Worm (Caenorhabditis elegans) whole organism, young adult: Measurements from ENCODE around the gene F22D3.4.
A peak's percentile ranks its signal among the peaks of the same experiment; 100 is the strongest.

Experiments
- B0019.2 ChIP-seq: fragments of 200-800 bp; sonication (Bioruptor generic); conservative IDR thresholded peaks from 2 replicates; pipeline ENCODE4 v1.3.6; 2022; ENCODE audit warnings: missing genetic modification reagents, missing genetic modification characterization, missing compliant biosample characterization
- B0035.1 ChIP-seq: sonication (generic microtip); optimal IDR thresholded peaks from 2 replicates; lab custom pipeline; 2016; ENCODE audit warnings: missing genetic modification characterization, mild to moderate bottlenecking, missing compliant biosample characterization, missing genotype, missing genetic modification reagents
- D2030.7 ChIP-seq: fragments of 200-800 bp; sonication (Bioruptor generic); IDR thresholded peaks from 2 replicates; pipeline ENCODE4 v1.3.6; 2022; ENCODE audit warnings: missing genetic modification reagents, missing genetic modification characterization, missing compliant biosample characterization
- F22D6.2 ChIP-seq: sonication (generic microtip); optimal IDR thresholded peaks from 2 replicates; lab custom pipeline; 2016; ENCODE audit warnings: mild to moderate bottlenecking, missing genetic modification characterization, missing compliant biosample characterization
- F49E8.2 ChIP-seq: sonication (generic microtip); optimal IDR thresholded peaks from 3 replicates; lab custom pipeline; 2017; ENCODE audit warnings: missing genetic modification characterization, mild to moderate bottlenecking, missing compliant biosample characterization, antibody characterized with exemption, moderate library complexity; ENCODE audit not compliant: insufficient read depth
- F55B11.4 ChIP-seq: sonication (generic microtip); optimal IDR thresholded peaks from 2 replicates; lab custom pipeline; 2016; ENCODE audit warnings: missing compliant biosample characterization, missing genetic modification characterization, borderline replicate concordance; ENCODE audit not compliant: insufficient read depth
- K11D2.4 ChIP-seq: fragments of 200-800 bp; sonication (Bioruptor generic); IDR thresholded peaks from 2 replicates; pipeline ENCODE4 v1.3.6; 2022; ENCODE audit warnings: missing genetic modification reagents, missing genetic modification characterization, missing compliant biosample characterization
- T07F8.4 ChIP-seq: sonication (generic microtip); optimal IDR thresholded peaks from 2 replicates; lab custom pipeline; 2016; ENCODE audit warnings: mild to moderate bottlenecking, missing genetic modification characterization, moderate library complexity, missing compliant biosample characterization
- Y53G8AR.9 ChIP-seq: fragments of 200-800 bp; sonication (Bioruptor generic); conservative IDR thresholded peaks from 2 replicates; pipeline ENCODE4 v1.3.6; 2022; ENCODE audit warnings: missing genetic modification reagents, missing genetic modification characterization, missing compliant biosample characterization
- ZK185.1 ChIP-seq: sonication (generic microtip); optimal IDR thresholded peaks from 2 replicates; lab custom pipeline; 2016; ENCODE audit warnings: mild to moderate bottlenecking, missing genetic modification characterization, missing compliant biosample characterization; ENCODE audit not compliant: poor library complexity, severe bottlenecking
- akir-1 ChIP-seq: fragments of 200-800 bp; sonication (Bioruptor generic); optimal IDR thresholded peaks from 2 replicates; lab custom pipeline; 2018; ENCODE audit warnings: mild to moderate bottlenecking, missing genetic modification characterization, moderate library complexity, missing compliant biosample characterization
- athp-1 ChIP-seq: sonication (generic microtip); optimal IDR thresholded peaks from 2 replicates; lab custom pipeline; 2017; ENCODE audit warnings: mild to moderate bottlenecking, missing genetic modification characterization, missing compliant biosample characterization
- attf-6 ChIP-seq: fragments of 200-800 bp; sonication (Bioruptor generic); IDR thresholded peaks from 2 replicates; pipeline ENCODE4 v1.3.6; 2022; ENCODE audit warnings: missing genetic modification reagents, missing genetic modification characterization, missing compliant biosample characterization
- bed-1 ChIP-seq: fragments of 200-800 bp; sonication (Bioruptor generic); IDR thresholded peaks from 2 replicates; pipeline ENCODE4 v1.3.6; 2022; ENCODE audit warnings: missing genetic modification reagents, missing genetic modification characterization, missing compliant biosample characterization
- cebp-2 ChIP-seq: fragments of 200-800 bp; sonication (Bioruptor generic); IDR thresholded peaks from 2 replicates; pipeline ENCODE4 v1.3.6; 2022; ENCODE audit warnings: missing genetic modification characterization, missing compliant biosample characterization
- ceh-79 ChIP-seq: sonication (generic microtip); optimal IDR thresholded peaks from 2 replicates; lab custom pipeline; 2017; ENCODE audit warnings: mild to moderate bottlenecking, missing genetic modification characterization, missing compliant biosample characterization
- die-1 ChIP-seq: sonication (generic microtip); optimal IDR thresholded peaks from 2 replicates; lab custom pipeline; 2016; ENCODE audit warnings: missing genotype, mild to moderate bottlenecking, missing genetic modification characterization, missing compliant biosample characterization
- dpff-1 ChIP-seq: sonication (generic microtip); optimal IDR thresholded peaks from 2 replicates; lab custom pipeline; 2017; ENCODE audit warnings: mild to moderate bottlenecking, missing genetic modification characterization, missing compliant biosample characterization
- dpl-1 ChIP-seq: fragments of 150-350 bp; optimal IDR thresholded peaks from 2 replicates; lab custom pipeline; 2014; ENCODE audit warnings: missing biosample characterization, missing genetic modification reagents, missing genetic modification characterization
- gei-17 ChIP-seq: fragments of 200-800 bp; sonication (Bioruptor generic); optimal IDR thresholded peaks from 2 replicates; lab custom pipeline; 2018; ENCODE audit warnings: mild to moderate bottlenecking, missing genetic modification characterization, missing compliant biosample characterization
- hlh-12 ChIP-seq: sonication (generic microtip); optimal IDR thresholded peaks from 2 replicates; lab custom pipeline; 2016; ENCODE audit warnings: missing genetic modification characterization, missing compliant biosample characterization
- hmg-20 ChIP-seq: fragments of 200-800 bp; sonication (Bioruptor generic); IDR thresholded peaks from 2 replicates; pipeline ENCODE4 v1.3.6; 2022; ENCODE audit warnings: missing genetic modification reagents, missing genetic modification characterization, missing compliant biosample characterization
- hsf-1 ChIP-seq: fragments of 200-800 bp; sonication (Bioruptor generic); IDR thresholded peaks from 2 replicates; pipeline ENCODE4 v1.3.6; 2022; ENCODE audit warnings: missing genetic modification reagents, missing genetic modification characterization, missing compliant biosample characterization
- let-526 ChIP-seq: fragments of 200-800 bp; sonication (Bioruptor generic); IDR thresholded peaks from 2 replicates; pipeline ENCODE4 v1.3.6; 2022; ENCODE audit warnings: missing genetic modification reagents, missing genetic modification characterization, missing compliant biosample characterization
- lin-54 ChIP-seq: fragments of 200-800 bp; sonication (Bioruptor generic); optimal IDR thresholded peaks from 2 replicates; lab custom pipeline; 2018; ENCODE audit warnings: mild to moderate bottlenecking, missing genetic modification characterization, missing compliant biosample characterization
- madf-3 ChIP-seq: fragments of 200-800 bp; sonication (Bioruptor generic); IDR thresholded peaks from 2 replicates; pipeline ENCODE4 v1.3.6; 2022; ENCODE audit warnings: missing genetic modification reagents, missing genetic modification characterization, missing compliant biosample characterization
- mel-28 ChIP-seq: sonication (generic microtip); optimal IDR thresholded peaks from 2 replicates; lab custom pipeline; 2016; ENCODE audit warnings: borderline replicate concordance, mild to moderate bottlenecking, missing genetic modification characterization, missing compliant biosample characterization
- mes-4 ChIP-seq: sonication (generic microtip); optimal IDR thresholded peaks from 2 replicates; lab custom pipeline; 2016; ENCODE audit warnings: missing genotype, missing genetic modification characterization, missing compliant biosample characterization
- mxl-1 ChIP-seq: sonication (generic microtip); optimal IDR thresholded peaks from 2 replicates; lab custom pipeline; 2016; ENCODE audit warnings: missing genetic modification characterization, missing compliant biosample characterization
- nhr-27 ChIP-seq: fragments of 200-800 bp; sonication (Bioruptor generic); optimal IDR thresholded peaks from 2 replicates; lab custom pipeline; 2018; ENCODE audit warnings: mild to moderate bottlenecking, missing genetic modification characterization, moderate library complexity, missing compliant biosample characterization
- nhr-80 ChIP-seq: sonication (generic microtip); optimal IDR thresholded peaks from 2 replicates; lab custom pipeline; 2016; ENCODE audit warnings: missing genetic modification characterization, missing compliant biosample characterization
- pha-4 ChIP-seq: fragments of 150-350 bp; sonication (generic microtip); optimal IDR thresholded peaks from 2 replicates; lab custom pipeline; 2014; ENCODE audit warnings: missing biosample characterization, missing genetic modification reagents, missing genetic modification characterization
- repo-1 ChIP-seq: sonication (generic microtip); optimal IDR thresholded peaks from 2 replicates; lab custom pipeline; 2017; ENCODE audit warnings: mild to moderate bottlenecking, missing genetic modification characterization, missing compliant biosample characterization
- rpc-1 ChIP-seq, 2 experiments: fragments of 150-350 bp in 1 of 2; sonication (generic microtip) in 1 of 2; optimal IDR thresholded peaks; 2 replicates each; lab custom pipeline; 2014 to 2018; ENCODE audit warnings: missing biosample characterization in 1 of 2, missing genetic modification characterization in 1 of 2, missing genetic modification reagents in 1 of 2, missing genotype in 1 of 2
- sdz-38 ChIP-seq: sonication (generic microtip); optimal IDR thresholded peaks from 2 replicates; lab custom pipeline; 2016; ENCODE audit warnings: missing genotype, missing genetic modification characterization, missing compliant biosample characterization
- snpc-1.1 ChIP-seq: sonication (generic microtip); optimal IDR thresholded peaks from 2 replicates; lab custom pipeline; 2017; ENCODE audit warnings: missing genetic modification characterization, mild to moderate bottlenecking, missing compliant biosample characterization, antibody characterized with exemption, moderate library complexity, missing genotype, missing genetic modification reagents; ENCODE audit not compliant: insufficient read depth
- snpc-1.3 ChIP-seq: sonication (generic microtip); optimal IDR thresholded peaks from 2 replicates; lab custom pipeline; 2017; ENCODE audit warnings: missing genetic modification characterization, mild to moderate bottlenecking, missing compliant biosample characterization, antibody characterized with exemption, moderate library complexity, missing genotype, missing genetic modification reagents; ENCODE audit not compliant: insufficient read depth
- snpc-3.4 ChIP-seq: sonication (generic microtip); optimal IDR thresholded peaks from 2 replicates; lab custom pipeline; 2017; ENCODE audit warnings: missing genetic modification characterization, mild to moderate bottlenecking, missing compliant biosample characterization, antibody characterized with exemption, moderate library complexity, missing genotype, missing genetic modification reagents
- somi-1 ChIP-seq: fragments of 200-800 bp; sonication (Bioruptor generic); optimal IDR thresholded peaks from 2 replicates; lab custom pipeline; 2018; ENCODE audit warnings: mild to moderate bottlenecking, missing genetic modification characterization, missing compliant biosample characterization
- tbx-9 ChIP-seq: sonication (generic microtip); optimal IDR thresholded peaks from 2 replicates; lab custom pipeline; 2016; ENCODE audit warnings: borderline replicate concordance, missing genetic modification characterization, inconsistent platforms, missing compliant biosample characterization
- unc-62 ChIP-seq: fragments of 150-350 bp; optimal IDR thresholded peaks from 2 replicates; lab custom pipeline; 2014; ENCODE audit warnings: missing biosample characterization, missing genetic modification reagents, missing genetic modification characterization
- ztf-18 ChIP-seq: sonication (generic microtip); optimal IDR thresholded peaks from 2 replicates; lab custom pipeline; 2016; ENCODE audit warnings: missing genotype, mild to moderate bottlenecking, missing genetic modification characterization, missing compliant biosample characterization

F22D3.4 gene

DNA sequence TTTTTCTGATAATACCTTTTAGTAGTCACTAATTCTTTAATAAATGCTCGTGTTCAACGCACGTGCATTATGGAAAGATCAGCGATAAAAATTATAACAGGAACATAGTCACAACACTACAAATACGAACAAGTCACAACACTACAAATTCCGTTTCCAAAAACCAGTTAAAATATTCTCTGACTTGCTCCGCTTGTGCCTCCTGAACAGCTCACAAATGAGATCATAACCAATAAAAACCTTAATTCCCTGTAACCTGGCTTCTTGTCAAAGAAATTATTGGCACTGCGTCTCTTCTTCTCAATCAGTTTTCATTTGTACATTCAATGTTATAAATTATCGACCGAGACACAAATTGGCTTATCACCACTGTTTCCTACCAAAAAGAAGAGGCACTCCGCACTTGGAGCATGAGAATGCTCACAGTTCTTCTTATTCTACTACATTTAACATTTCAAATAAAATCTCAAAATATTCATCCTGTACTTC, 8.0 kb downstream of the F22D3.4 start, which contains the start of gene B0252.1:
TSS of gene B0252.1 (plus strand) at position 318 of the 489 bp plus-strand sequence.
- TF ChIP-seq hsf-1 (no peak), nhr-80 (peak; percentile 77)

DNA sequence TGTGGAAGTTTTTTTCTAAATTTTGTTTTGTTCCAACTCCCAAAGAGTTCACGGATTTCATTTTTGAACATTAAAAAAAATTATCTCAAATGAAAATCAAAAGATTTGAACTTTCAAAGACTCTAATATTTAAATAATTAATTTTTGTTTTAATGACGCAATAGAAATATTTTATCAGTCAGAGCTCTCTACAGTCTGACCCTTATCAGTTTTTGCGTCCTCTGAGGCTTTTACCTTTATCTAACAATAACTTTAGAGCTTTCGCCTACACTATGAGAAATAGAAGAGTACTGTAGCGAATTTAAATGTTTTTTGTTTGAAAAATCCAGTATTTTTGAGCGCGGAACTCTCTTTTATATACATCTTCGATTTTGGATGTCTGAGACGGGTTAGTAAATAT, 8.5 kb downstream of the F22D3.4 start, which contains the start of gene B0252.5:
TSS of gene B0252.5 (minus strand) at position 17 of the 400 bp plus-strand sequence.
- TF ChIP-seq snpc-3.4 (tag; lab: Kevin White, UChicago) (no peak), F22D6.2 (tag; lab: Kevin White, UChicago) (no peak), K11D2.4 (GFP tag; lab: Robert Waterston, UW) (no peak), pha-4 (no peak), Y53G8AR.9 (GFP tag; lab: Robert Waterston, UW) (no peak), dpff-1 (tag; lab: Kevin White, UChicago) (no peak), somi-1 (GFP tag; lab: Kevin White, UChicago) (no peak), madf-3 (GFP tag; lab: Robert Waterston, UW) (no peak), cebp-2 (GFP tag; lab: Robert Waterston, UW) (no peak), unc-62 (no peak), mxl-1 (no peak), snpc-1.1 (tag; lab: Kevin White, UChicago) (no peak), dpl-1 (GFP tag; lab: Kevin White, UChicago) (no peak), rpc-1 (optimal IDR thresholded peaks at IDR 0.05; lab: Kevin White, UChicago) (no peak), rpc-1 (tag; optimal IDR thresholded peaks at IDR 0.05; lab: Kevin White, UChicago) (no peak), ZK185.1 (tag; lab: Kevin White, UChicago) (no peak), nhr-27 (tag; lab: Kevin White, UChicago) (no peak), snpc-1.3 (no peak), sdz-38 (no peak), ceh-79 (tag; lab: Kevin White, UChicago) (no peak), mel-28 (no peak)

DNA sequence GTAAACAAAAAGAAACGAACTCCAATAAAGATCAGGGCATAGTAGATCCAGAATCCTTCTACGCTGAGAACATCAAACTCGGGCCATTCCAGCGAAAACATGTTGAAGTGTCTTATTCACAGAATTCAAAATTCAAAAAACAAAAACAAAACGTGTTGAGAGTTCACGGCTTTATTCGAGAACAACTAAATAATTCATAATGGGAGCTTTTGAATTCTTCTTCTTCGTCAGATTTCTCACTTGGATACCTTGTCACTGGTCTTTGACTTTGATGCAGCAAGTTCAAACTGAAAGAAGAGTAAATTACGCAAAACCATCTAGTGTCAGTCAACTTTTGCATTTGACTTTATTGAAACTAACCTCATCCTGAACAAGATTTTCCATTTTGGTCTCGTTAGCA, 9.7 kb downstream of the F22D3.4 start, which contains the start of gene B0252.11:
TSS of gene B0252.11 (minus strand) at position 101 of the 400 bp plus-strand sequence.
- no peak for TF ChIP-seq tbx-9
- TF ChIP-seq let-526: no peak
- TF ChIP-seq T07F8.4: no peak
- TF ChIP-seq hmg-20 (GFP tag; lab: Robert Waterston, UW): no peak
- TF ChIP-seq gei-17 (GFP tag; lab: Kevin White, UChicago): no peak
- no peak for TF ChIP-seq lin-54
- TF ChIP-seq hlh-12: no peak
- no peak for TF ChIP-seq die-1 (tag; lab: Kevin White, UChicago)
- TF ChIP-seq D2030.7 (GFP tag; lab: Robert Waterston, UW): no peak
- TF ChIP-seq cebp-2 (GFP tag; lab: Robert Waterston, UW): no peak
- TF ChIP-seq Y53G8AR.9 (GFP tag; lab: Robert Waterston, UW): no peak
- no peak for TF ChIP-seq ztf-18 (tag; lab: Kevin White, UChicago)

DNA sequence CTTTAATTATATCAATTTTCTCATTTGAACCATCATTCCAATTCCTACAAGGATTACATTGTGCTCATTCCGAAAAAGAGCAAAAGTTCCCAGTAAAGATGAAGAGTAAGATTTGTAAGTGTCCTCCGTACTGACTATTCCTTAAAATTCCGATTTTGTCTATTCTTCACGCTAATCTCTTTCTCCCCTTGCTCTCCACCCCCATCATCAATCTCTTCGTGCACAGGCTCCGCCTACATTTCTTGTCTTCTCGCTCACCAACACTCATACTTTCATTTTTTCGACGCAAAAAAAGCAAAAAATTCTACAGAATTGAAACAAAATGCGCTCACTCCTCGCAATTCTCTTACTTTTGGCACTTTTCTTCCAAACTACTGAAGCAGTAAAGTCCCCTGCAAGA, 11.5 kb downstream of the F22D3.4 start, which contains the start of gene B0252.8:
TSS of gene B0252.8 (plus strand) at position 292 of the 400 bp plus-strand sequence.
- TF ChIP-seq K11D2.4 (GFP tag; lab: Robert Waterston, UW): no peak
- no peak for TF ChIP-seq madf-3 (GFP tag; lab: Robert Waterston, UW)
- no peak for TF ChIP-seq repo-1 (tag; lab: Kevin White, UChicago)
- no peak for TF ChIP-seq mes-4 (tag; lab: Kevin White, UChicago)
- no peak for TF ChIP-seq bed-1 (GFP tag; lab: Robert Waterston, UW)
- no peak for TF ChIP-seq athp-1 (tag; lab: Kevin White, UChicago)
- TF ChIP-seq B0019.2 (GFP tag; lab: Robert Waterston, UW): no peak
- TF ChIP-seq lin-54: no peak
- TF ChIP-seq attf-6 (GFP tag; lab: Robert Waterston, UW): no peak
- no peak for TF ChIP-seq akir-1
- no peak for TF ChIP-seq F55B11.4
- no peak for TF ChIP-seq B0035.1 (tag; lab: Kevin White, UChicago)
- no peak for TF ChIP-seq F49E8.2
